Worm (Caenorhabditis elegans): ENCODE results near the gene chil-4.

DNA sequence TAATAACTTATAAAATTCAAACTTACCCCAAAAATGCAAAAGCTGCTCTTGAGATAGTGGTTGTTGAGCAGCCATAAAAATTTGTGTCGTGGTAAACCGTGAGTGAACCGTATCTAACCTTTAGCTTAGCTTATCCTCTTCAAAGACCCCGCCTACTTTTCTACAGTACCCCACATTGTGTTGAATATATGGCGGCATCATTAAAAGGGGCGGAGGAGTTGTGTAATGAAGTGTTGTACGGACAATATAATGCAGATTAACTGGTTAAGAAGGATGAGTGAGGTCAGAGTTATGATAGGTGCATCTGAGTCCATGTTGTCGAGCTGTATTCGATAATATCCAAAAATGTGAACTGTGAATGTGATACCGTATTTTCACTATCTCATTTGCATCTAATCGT, 27.7 kb downstream of the chil-4 start, which contains the start of gene eyg-1:
- TF ChIP-seq tag-97 (GFP tag; IDR thresholded peaks at IDR 0.05): no peak
- no peak for TF ChIP-seq hif-1 (tag; optimal IDR thresholded peaks at IDR 0.05)
- TF ChIP-seq ceh-20 (GFP tag; IDR thresholded peaks at IDR 0.05): no peak
- TF ChIP-seq jun-1 (tag; optimal IDR thresholded peaks at IDR 0.05): no peak
- TF ChIP-seq nhr-102 (tag; optimal IDR thresholded peaks at IDR 0.05): no peak
- no peak for TF ChIP-seq ama-1 (optimal IDR thresholded peaks at IDR 0.05)
- TF ChIP-seq unc-39 (tag; optimal IDR thresholded peaks at IDR 0.05): no peak
- TF ChIP-seq nhr-48 (tag; optimal IDR thresholded peaks at IDR 0.05): no peak
